Fruit fly (Drosophila melanogaster) whole organism, wandering third instar larva: ENCODE data around the gene CG12640.
A peak's percentile ranks its signal among the peaks of the same experiment; 100 is the strongest.

Experiments used
- CG32264 ChIP-seq: fragments of 200-800 bp; sonication (Bioruptor generic); optimal IDR thresholded peaks from 2 replicates; lab custom pipeline; 2016; ENCODE audit warnings: missing biosample characterization, missing genetic modification characterization
- CrebA ChIP-seq: fragments of 200-800 bp; sonication (Bioruptor generic); optimal IDR thresholded peaks from 2 replicates; lab custom pipeline; 2016; ENCODE audit warnings: missing biosample characterization, mild to moderate bottlenecking, missing genetic modification characterization, borderline replicate concordance
- Dif ChIP-seq: fragments of 200-275, 200-300 bp; sonication (Bioruptor generic); optimal IDR thresholded peaks from 2 replicates; lab custom pipeline; 2018; ENCODE audit warnings: missing biosample characterization, missing genetic modification characterization; ENCODE audit not compliant: partially characterized antibody
- GATAd ChIP-seq: sonication (Bioruptor generic); optimal IDR thresholded peaks from 2 replicates; lab custom pipeline; 2016; ENCODE audit warnings: missing biosample characterization, missing genetic modification characterization
- HLH106 ChIP-seq: fragments of 200-800 bp; optimal IDR thresholded peaks from 3 replicates; lab custom pipeline; 2019; ENCODE audit warnings: missing biosample characterization, mild to moderate bottlenecking, missing genetic modification characterization, moderate library complexity
- br ChIP-seq: fragments of 200-800 bp; sonication (Bioruptor generic); optimal IDR thresholded peaks from 2 replicates; lab custom pipeline; 2016; ENCODE audit warnings: missing biosample characterization, missing genetic modification characterization
- dmrt93B ChIP-seq: fragments of 200-800 bp; sonication (Bioruptor generic); optimal IDR thresholded peaks from 2 replicates; lab custom pipeline; 2018; ENCODE audit warnings: missing biosample characterization, mild to moderate bottlenecking, missing genetic modification characterization
- dsf ChIP-seq: sonication (Bioruptor generic); optimal IDR thresholded peaks from 2 replicates; lab custom pipeline; 2016; ENCODE audit warnings: missing biosample characterization, missing genetic modification characterization, borderline replicate concordance
- foxo ChIP-seq, 2 experiments: fragments of 200-800 bp; sonication (Bioruptor generic); optimal IDR thresholded peaks; 2 replicates in 1 of 2; 3 replicates in 1 of 2; lab custom pipeline; 2016 to 2017; ENCODE audit warnings: missing biosample characterization in 2 of 2, missing genetic modification characterization in 2 of 2
- fru ChIP-seq: fragments of 200-800 bp; sonication (Bioruptor generic); optimal IDR thresholded peaks from 3 replicates; lab custom pipeline; 2016; ENCODE audit warnings: missing biosample characterization, mild to moderate bottlenecking, missing genetic modification characterization
- h ChIP-seq: fragments of 200-800 bp; sonication (Bioruptor generic); optimal IDR thresholded peaks from 3 replicates; lab custom pipeline; 2016; ENCODE audit warnings: missing biosample characterization, mild to moderate bottlenecking, missing genetic modification characterization
- lola ChIP-seq: fragments of >200 bp; optimal IDR thresholded peaks from 2 replicates; lab custom pipeline; 2017; ENCODE audit warnings: missing biosample characterization, missing genetic modification characterization
- psq ChIP-seq: fragments of 200-800 bp; sonication (Bioruptor generic); optimal IDR thresholded peaks from 3 replicates; lab custom pipeline; 2017; ENCODE audit warnings: missing biosample characterization, mild to moderate bottlenecking, missing genetic modification characterization, moderate library complexity
- usp ChIP-seq: fragments of >200 bp; optimal IDR thresholded peaks from 2 replicates; lab custom pipeline; 2017; ENCODE audit warnings: missing biosample characterization, missing genetic modification characterization

- TF ChIP-seq GATAd (no peak), Dif (no peak), h (GFP tag; lab: Kevin White, UChicago) (peak; percentile 38), lola (no peak), foxo (GFP tag; optimal IDR thresholded peaks at IDR 0.05; lab: Kevin White, UChicago) (peak in 1 of 2 experiments; percentile 58), usp (no peak), CrebA (GFP tag; lab: Kevin White, UChicago) (no peak), dmrt93B (no peak), br (no peak), fru (GFP tag; lab: Kevin White, UChicago) (peak; percentile 10), HLH106 (tag; lab: Kevin White, UChicago) (peak; percentile 49), psq (GFP tag; lab: Kevin White, UChicago) (peak; percentile 46), CG32264 (GFP tag; lab: Kevin White, UChicago) (no peak), dsf (GFP tag; lab: Kevin White, UChicago) (no peak)
Measured at dm6 chrX:10473510-10474212, 41.0 kb upstream of the CG12640 start, which contains the start of gene CG2889.
